Worm (Caenorhabditis elegans) whole organism, young adult: ENCODE results near the gene try-14.

ENCODE experiments used
- D2030.7 ChIP-seq: fragments of 200-800 bp; sonication (Bioruptor generic); IDR thresholded peaks from 2 replicates; pipeline ENCODE4 v1.3.6; 2022; ENCODE audit warnings: missing genetic modification reagents, missing genetic modification characterization, missing compliant biosample characterization
- F52B5.7 ChIP-seq: sonication (generic microtip); optimal IDR thresholded peaks from 2 replicates; lab custom pipeline; 2016; ENCODE audit warnings: mild to moderate bottlenecking, missing genetic modification characterization, missing compliant biosample characterization
- F57C9.4 ChIP-seq: sonication (generic microtip); optimal IDR thresholded peaks from 2 replicates; lab custom pipeline; 2017; ENCODE audit warnings: mild to moderate bottlenecking, missing genetic modification characterization, missing compliant biosample characterization
- attf-6 ChIP-seq: fragments of 200-800 bp; sonication (Bioruptor generic); IDR thresholded peaks from 2 replicates; pipeline ENCODE4 v1.3.6; 2022; ENCODE audit warnings: missing genetic modification reagents, missing genetic modification characterization, missing compliant biosample characterization
- lsl-1 ChIP-seq: fragments of 200-800 bp; sonication (Bioruptor generic); optimal IDR thresholded peaks from 2 replicates; lab custom pipeline; 2018; ENCODE audit warnings: mild to moderate bottlenecking, missing genetic modification characterization, moderate library complexity, missing compliant biosample characterization
- unc-62 ChIP-seq: fragments of 150-350 bp; optimal IDR thresholded peaks from 2 replicates; lab custom pipeline; 2014; ENCODE audit warnings: missing biosample characterization, missing genetic modification reagents, missing genetic modification characterization

ce11 chrX:7495491-7495890 lies at the start of gene try-14:
- TF ChIP-seq D2030.7 (GFP tag; lab: Robert Waterston, UW), result no peak
- TF ChIP-seq unc-62 (GFP tag; lab: Kevin White, UChicago), result no peak
- TF ChIP-seq F52B5.7 (tag; lab: Kevin White, UChicago), result no peak
- TF ChIP-seq F57C9.4 (tag; lab: Kevin White, UChicago), result no peak
- no peak for TF ChIP-seq attf-6
- no peak for TF ChIP-seq lsl-1
